Worm (Caenorhabditis elegans): ENCODE measurements around the gene F22F7.7.

Gene F22F7.7

DNA sequence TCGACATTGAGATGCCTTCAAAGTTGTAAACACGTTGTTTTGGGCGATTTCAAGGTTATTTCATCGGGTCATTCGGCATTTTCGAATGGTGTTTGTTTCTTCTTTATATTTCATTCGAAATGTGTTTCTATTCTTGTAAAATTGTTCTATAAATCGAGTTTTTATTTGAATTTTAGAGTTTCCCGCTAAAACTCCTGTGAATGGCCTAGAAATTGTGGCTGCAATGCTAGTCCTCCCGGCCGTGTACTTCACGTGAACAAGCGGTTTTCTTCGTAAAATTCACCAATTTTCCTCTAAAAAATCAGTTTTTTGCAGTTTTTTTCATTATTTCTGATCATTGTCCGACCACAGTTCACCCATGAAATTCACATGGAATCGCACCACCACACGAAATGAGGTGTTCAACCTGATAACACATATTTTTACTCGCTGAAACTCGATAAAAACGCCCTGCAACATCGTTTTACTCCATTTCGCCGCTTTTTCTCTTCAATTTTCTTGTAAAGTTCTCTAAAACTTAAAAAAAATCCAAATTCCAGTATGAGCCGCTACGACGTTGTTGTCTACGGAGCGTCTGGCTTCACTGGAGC, 12.8 kb downstream of the F22F7.7 start, which contains the start of gene ldp-1 (continued):
- TF ChIP-seq nhr-237 (tag; optimal IDR thresholded peaks at IDR 0.05): peak; percentile 13
- peak; percentile 94 for TF ChIP-seq fkh-4 (tag; optimal IDR thresholded peaks at IDR 0.05; ENCODE audit: borderline replicate concordance)
- TF ChIP-seq sox-4 (tag; optimal IDR thresholded peaks at IDR 0.05): peak; percentile 83
- peak in 1 of 2 experiments; percentile 94 for TF ChIP-seq ztf-11 (tag; optimal IDR thresholded peaks at IDR 0.05)
- no peak for TF ChIP-seq unc-62 (GFP tag; optimal IDR thresholded peaks at IDR 0.05)
- TF ChIP-seq snpc-4 (tag; optimal IDR thresholded peaks at IDR 0.05): peak; percentile 22
- peak; percentile 89 for TF ChIP-seq pax-3 (tag; optimal IDR thresholded peaks at IDR 0.05)
- no peak for TF ChIP-seq nhr-76 (tag; optimal IDR thresholded peaks at IDR 0.05)
- TF ChIP-seq ama-1 (optimal IDR thresholded peaks at IDR 0.05): no peak
- no peak for TF ChIP-seq alr-1 (tag; optimal IDR thresholded peaks at IDR 0.05; ENCODE audit: borderline replicate concordance)
- TF ChIP-seq grh-1 (GFP tag; IDR thresholded peaks at IDR 0.05): peak; percentile 75
- peak; percentile 95 to 99 for TF ChIP-seq efl-1 (optimal IDR thresholded peaks at IDR 0.05)
- TF ChIP-seq efl-1 (GFP tag; optimal IDR thresholded peaks at IDR 0.05 in 1 of 2): peak; percentile 94 to 99
- TF ChIP-seq unc-86 (tag; optimal IDR thresholded peaks at IDR 0.05): peak; percentile 69
- TF ChIP-seq fkh-8 (tag; optimal IDR thresholded peaks at IDR 0.05): peak; percentile 76
- no peak for TF ChIP-seq jun-1 (tag; optimal IDR thresholded peaks at IDR 0.05)
- TF ChIP-seq ceh-88 (GFP tag; IDR thresholded peaks at IDR 0.05): peak; percentile 46
- TF ChIP-seq rnt-1 (tag; optimal IDR thresholded peaks at IDR 0.05): peak; percentile 97
- TF ChIP-seq mdl-1 (tag; optimal IDR thresholded peaks at IDR 0.05): peak in 1 of 2 experiments; percentile 6
- peak; percentile 81 for TF ChIP-seq snu-23 (GFP tag; optimal IDR thresholded peaks at IDR 0.05)
- TF ChIP-seq nhr-77 (tag; optimal IDR thresholded peaks at IDR 0.05): no peak
- TF ChIP-seq nhr-84 (tag; optimal IDR thresholded peaks at IDR 0.05): no peak
- no peak for TF ChIP-seq mef-2 (tag; optimal IDR thresholded peaks at IDR 0.05)
- TF ChIP-seq lin-35 (GFP tag; optimal IDR thresholded peaks at IDR 0.05): peak; percentile 93 to 94
- peak in 1 of 6 experiments; percentile 51 for TF ChIP-seq elt-3 (tag; optimal IDR thresholded peaks at IDR 0.05)
- peak; percentile 80 for TF ChIP-seq ceh-8 (GFP tag; optimal IDR thresholded peaks at IDR 0.05)
- TF ChIP-seq lsy-2 (tag; optimal IDR thresholded peaks at IDR 0.05): peak; percentile 76
- TF ChIP-seq ets-5 (GFP tag; IDR thresholded peaks at IDR 0.05): no peak
- TF ChIP-seq lin-15B (tag; optimal IDR thresholded peaks at IDR 0.05): peak; percentile 62
- no peak for TF ChIP-seq aha-1 (tag; optimal IDR thresholded peaks at IDR 0.05)
- TF ChIP-seq fos-1 (tag; optimal IDR thresholded peaks at IDR 0.05): peak; percentile 62
- no peak for TF ChIP-seq vab-15 (tag; optimal IDR thresholded peaks at IDR 0.05)
- no peak for TF ChIP-seq hlh-17 (GFP tag; optimal IDR thresholded peaks at IDR 0.05; ENCODE audit: borderline replicate concordance)
- TF ChIP-seq tbx-2 (tag; optimal IDR thresholded peaks at IDR 0.05): peak; percentile 90
- TF ChIP-seq unc-30 (tag; optimal IDR thresholded peaks at IDR 0.05): no peak
- TF ChIP-seq nhr-71 (tag; optimal IDR thresholded peaks at IDR 0.05): peak; percentile 89
- TF ChIP-seq dpl-1 (GFP tag; optimal IDR thresholded peaks at IDR 0.05): peak; percentile 89 to 94 (median 92)
- TF ChIP-seq efl-3 (GFP tag; optimal IDR thresholded peaks at IDR 0.05): no peak
- no peak for TF ChIP-seq pqm-1 (tag; optimal IDR thresholded peaks at IDR 0.05)
- TF ChIP-seq hlh-4 (tag; optimal IDR thresholded peaks at IDR 0.05): peak; percentile 59

DNA sequence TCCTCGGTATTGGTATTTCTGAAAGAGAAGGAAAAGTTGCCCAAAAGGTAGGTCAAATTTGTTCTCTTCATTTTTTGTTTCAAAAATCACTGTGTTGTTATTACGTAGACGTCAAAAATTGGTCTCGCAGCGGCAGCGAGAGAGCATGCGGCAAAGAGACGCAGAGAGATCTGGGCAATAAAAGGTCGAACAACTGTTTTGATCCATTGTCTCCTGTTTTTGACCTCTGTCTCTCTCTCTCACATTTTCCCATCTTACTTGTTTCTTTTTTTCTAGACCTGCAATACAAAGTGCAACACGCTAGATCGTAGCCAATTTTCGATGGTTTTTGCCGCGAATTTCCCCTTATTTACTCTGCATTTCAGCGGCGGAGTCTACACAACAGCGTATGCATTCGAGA, 13.3 kb downstream of the F22F7.7 start:
- TF ChIP-seq nhr-19 (GFP tag; conservative IDR thresholded peaks at IDR 0.05) (no peak; the same call in 1 of the 2 replicates), hlh-17 (GFP tag; optimal IDR thresholded peaks at IDR 0.05; ENCODE audit: borderline replicate concordance) (no peak), rnt-1 (tag; optimal IDR thresholded peaks at IDR 0.05) (peak; percentile 73), efl-1 (optimal IDR thresholded peaks at IDR 0.05) (no peak), efl-1 (GFP tag; optimal IDR thresholded peaks at IDR 0.05 in 1 of 2) (peak in 1 of 2 experiments; percentile 88), nhr-76 (tag; optimal IDR thresholded peaks at IDR 0.05) (no peak), pax-3 (tag; optimal IDR thresholded peaks at IDR 0.05) (no peak), F16B12.6 (tag; optimal IDR thresholded peaks at IDR 0.05) (no peak)

All from whole organism, L1 larva.